Worm (Caenorhabditis elegans) whole organism, late embryonic: Measurements from ENCODE around the gene F33A8.4.

ENCODE experiments used
- C08G9.2 ChIP-seq: sonication (generic microtip); optimal IDR thresholded peaks from 2 replicates; lab custom pipeline; 2016; ENCODE audit warnings: mild to moderate bottlenecking, missing genetic modification characterization, moderate library complexity, missing compliant biosample characterization
- C38D4.7 ChIP-seq: fragments of 200-800 bp; sonication (Bioruptor generic); optimal IDR thresholded peaks from 2 replicates; lab custom pipeline; 2018; ENCODE audit warnings: mild to moderate bottlenecking, missing genetic modification characterization, moderate library complexity, missing compliant biosample characterization
- K09A11.1 ChIP-seq: sonication (generic microtip); optimal IDR thresholded peaks from 2 replicates; lab custom pipeline; 2017; ENCODE audit warnings: antibody characterized with exemption, mild to moderate bottlenecking, missing genetic modification characterization, missing compliant biosample characterization; ENCODE audit not compliant: insufficient read depth
- ahr-1 ChIP-seq: sonication (generic microtip); optimal IDR thresholded peaks from 2 replicates; lab custom pipeline; 2016; ENCODE audit warnings: missing genetic modification characterization, missing compliant biosample characterization
- ama-1 ChIP-seq: fragments of 150-350 bp; optimal IDR thresholded peaks from 2 replicates; lab custom pipeline; 2014
- ceh-14 ChIP-seq: sonication (generic microtip); optimal IDR thresholded peaks from 2 replicates; lab custom pipeline; 2016; ENCODE audit warnings: missing genotype, missing genetic modification characterization, missing compliant biosample characterization
- ceh-18 ChIP-seq: sonication (generic microtip); optimal IDR thresholded peaks from 2 replicates; lab custom pipeline; 2016; ENCODE audit warnings: missing genetic modification characterization, missing compliant biosample characterization
- ceh-2 ChIP-seq: sonication (generic microtip); optimal IDR thresholded peaks from 2 replicates; lab custom pipeline; 2016; ENCODE audit warnings: missing genotype, missing genetic modification characterization, missing compliant biosample characterization
- ceh-22 ChIP-seq: sonication (generic microtip); optimal IDR thresholded peaks from 2 replicates; lab custom pipeline; 2017; ENCODE audit warnings: missing biosample characterization, missing genetic modification characterization
- ceh-31 ChIP-seq: sonication (generic microtip); optimal IDR thresholded peaks from 2 replicates; lab custom pipeline; 2016; ENCODE audit warnings: missing genetic modification characterization, missing compliant biosample characterization
- ceh-34 ChIP-seq: sonication (generic microtip); optimal IDR thresholded peaks from 2 replicates; lab custom pipeline; 2016; ENCODE audit warnings: mild to moderate bottlenecking, missing genetic modification characterization, missing compliant biosample characterization
- che-1 ChIP-seq: sonication (generic microtip); optimal IDR thresholded peaks from 2 replicates; lab custom pipeline; 2016; ENCODE audit warnings: mild to moderate bottlenecking, missing genetic modification characterization, missing compliant biosample characterization
- dmd-4 ChIP-seq: sonication (generic microtip); optimal IDR thresholded peaks from 2 replicates; lab custom pipeline; 2016; ENCODE audit warnings: borderline replicate concordance, missing genetic modification characterization, missing compliant biosample characterization
- dve-1 ChIP-seq: sonication (generic microtip); optimal IDR thresholded peaks from 2 replicates; lab custom pipeline; 2017; ENCODE audit warnings: antibody characterized with exemption, mild to moderate bottlenecking, missing genetic modification characterization, missing compliant biosample characterization
- elt-2 ChIP-seq: sonication (generic microtip); optimal IDR thresholded peaks from 2 replicates; lab custom pipeline; 2016; ENCODE audit warnings: missing genetic modification reagents, missing genetic modification characterization, missing compliant biosample characterization
- ets-4 ChIP-seq: sonication (generic microtip); optimal IDR thresholded peaks from 2 replicates; lab custom pipeline; 2016; ENCODE audit warnings: missing genetic modification characterization, missing compliant biosample characterization
- eyg-1 ChIP-seq: sonication (generic microtip); optimal IDR thresholded peaks from 2 replicates; lab custom pipeline; 2016; ENCODE audit warnings: missing genotype, missing genetic modification characterization, missing compliant biosample characterization
- fax-1 ChIP-seq: sonication (generic microtip); optimal IDR thresholded peaks from 2 replicates; lab custom pipeline; 2016; ENCODE audit warnings: missing genotype, missing genetic modification characterization, missing compliant biosample characterization
- fkh-10 ChIP-seq: fragments of 150-350 bp; optimal IDR thresholded peaks from 2 replicates; lab custom pipeline; 2014; ENCODE audit warnings: missing biosample characterization, missing genetic modification reagents, missing genetic modification characterization
- gmeb-2 ChIP-seq: sonication (generic microtip); optimal IDR thresholded peaks from 2 replicates; lab custom pipeline; 2016; ENCODE audit warnings: missing genetic modification characterization, inconsistent platforms, missing compliant biosample characterization
- hlh-15 ChIP-seq: sonication (generic microtip); optimal IDR thresholded peaks from 2 replicates; lab custom pipeline; 2016; ENCODE audit warnings: missing genetic modification characterization, missing compliant biosample characterization
- hlh-30 ChIP-seq: sonication (generic microtip); optimal IDR thresholded peaks from 2 replicates; lab custom pipeline; 2017; ENCODE audit warnings: antibody characterized with exemption, missing genetic modification characterization, missing compliant biosample characterization; ENCODE audit not compliant: insufficient read depth
- hlh-6 ChIP-seq: sonication (generic microtip); optimal IDR thresholded peaks from 2 replicates; lab custom pipeline; 2016; ENCODE audit warnings: missing genotype, missing genetic modification characterization, missing compliant biosample characterization
- lim-6 ChIP-seq: sonication (generic microtip); optimal IDR thresholded peaks from 2 replicates; lab custom pipeline; 2016; ENCODE audit warnings: missing genetic modification characterization, missing compliant biosample characterization
- lin-11 ChIP-seq: fragments of 200-800 bp; sonication (Bioruptor generic); optimal IDR thresholded peaks from 2 replicates; lab custom pipeline; 2018; ENCODE audit warnings: mild to moderate bottlenecking, missing genetic modification characterization, missing compliant biosample characterization
- madf-2 ChIP-seq: sonication (generic microtip); optimal IDR thresholded peaks from 2 replicates; lab custom pipeline; 2017; ENCODE audit warnings: missing genetic modification characterization, missing compliant biosample characterization
- nfya-1 ChIP-seq: sonication (generic microtip); optimal IDR thresholded peaks from 2 replicates; lab custom pipeline; 2017; ENCODE audit warnings: missing genetic modification characterization, mild to moderate bottlenecking, missing compliant biosample characterization, antibody characterized with exemption, moderate library complexity
- nhr-232 ChIP-seq: sonication (generic microtip); optimal IDR thresholded peaks from 2 replicates; lab custom pipeline; 2016; ENCODE audit warnings: missing genetic modification characterization, missing compliant biosample characterization
- npax-4 ChIP-seq: sonication (generic microtip); optimal IDR thresholded peaks from 2 replicates; lab custom pipeline; 2016; ENCODE audit warnings: missing genetic modification characterization, missing compliant biosample characterization
- odd-2 ChIP-seq: sonication (generic microtip); optimal IDR thresholded peaks from 2 replicates; lab custom pipeline; 2017; ENCODE audit warnings: antibody characterized with exemption, mild to moderate bottlenecking, missing genetic modification characterization, missing compliant biosample characterization
- pag-3 ChIP-seq: sonication (generic microtip); optimal IDR thresholded peaks from 2 replicates; lab custom pipeline; 2016; ENCODE audit warnings: missing compliant biosample characterization, missing genetic modification characterization, borderline replicate concordance
- pat-9 ChIP-seq: fragments of 200-800 bp; sonication (Bioruptor generic); optimal IDR thresholded peaks from 2 replicates; lab custom pipeline; 2018; ENCODE audit warnings: mild to moderate bottlenecking, missing genetic modification characterization, moderate library complexity, missing compliant biosample characterization
- pax-1 ChIP-seq: fragments of 150-350 bp; optimal IDR thresholded peaks from 2 replicates; lab custom pipeline; 2014; ENCODE audit warnings: missing biosample characterization, missing genetic modification characterization
- pha-2 ChIP-seq: sonication (generic microtip); optimal IDR thresholded peaks from 2 replicates; lab custom pipeline; 2017; ENCODE audit warnings: mild to moderate bottlenecking, missing genetic modification characterization, missing compliant biosample characterization
- pqm-1 ChIP-seq: sonication (generic microtip); optimal IDR thresholded peaks from 2 replicates; lab custom pipeline; 2016; ENCODE audit warnings: missing genetic modification characterization, missing compliant biosample characterization
- rnt-1 ChIP-seq: sonication (generic microtip); optimal IDR thresholded peaks from 2 replicates; lab custom pipeline; 2016; ENCODE audit warnings: missing genetic modification characterization, missing compliant biosample characterization
- sox-2 ChIP-seq: fragments of 200-800 bp; sonication (Bioruptor generic); IDR thresholded peaks from 2 replicates; pipeline ENCODE4 v1.3.6; 2022; ENCODE audit warnings: missing genetic modification reagents, missing genetic modification characterization, missing compliant biosample characterization
- sox-4 ChIP-seq: sonication (generic microtip); optimal IDR thresholded peaks from 2 replicates; lab custom pipeline; 2017; ENCODE audit warnings: mild to moderate bottlenecking, missing genetic modification characterization, inconsistent platforms, missing compliant biosample characterization
- tbx-2 ChIP-seq: sonication (generic microtip); optimal IDR thresholded peaks from 2 replicates; lab custom pipeline; 2016; ENCODE audit warnings: missing genetic modification characterization, missing compliant biosample characterization
- tbx-7 ChIP-seq: sonication (generic microtip); optimal IDR thresholded peaks from 2 replicates; lab custom pipeline; 2016; ENCODE audit warnings: missing genotype, missing genetic modification characterization, missing compliant biosample characterization
- unc-42 ChIP-seq: sonication (generic microtip); optimal IDR thresholded peaks from 2 replicates; lab custom pipeline; 2016; ENCODE audit warnings: missing genotype, missing genetic modification characterization, missing compliant biosample characterization
- unc-55 ChIP-seq: sonication (generic microtip); optimal IDR thresholded peaks from 2 replicates; lab custom pipeline; 2017; ENCODE audit warnings: missing biosample characterization, missing genetic modification reagents, missing genetic modification characterization
- ztf-16 ChIP-seq: sonication (generic microtip); optimal IDR thresholded peaks from 2 replicates; lab custom pipeline; 2017; ENCODE audit warnings: missing genetic modification characterization, missing compliant biosample characterization

F33A8.4 gene

DNA sequence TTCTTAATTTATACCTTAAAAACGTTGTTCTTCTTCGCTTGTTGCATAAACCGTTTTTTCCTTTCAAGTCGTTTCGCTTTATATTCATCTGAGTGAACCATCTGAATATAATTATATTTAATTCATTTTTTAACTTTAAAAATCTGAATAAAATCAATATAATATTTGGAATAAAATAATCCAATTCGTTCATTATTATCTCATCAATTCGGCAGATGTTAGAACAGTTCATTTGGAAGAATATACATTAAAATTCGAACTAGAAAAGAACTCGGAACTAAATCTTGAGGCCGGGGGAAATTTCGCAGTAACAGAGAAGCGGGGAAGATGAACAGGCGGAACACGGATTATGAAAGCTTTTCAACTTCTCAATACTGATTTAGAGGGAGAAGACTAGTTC, at the start of gene F33A8.4:
Gene F33A8.4, minus strand, starts transcription at position 101 of the 400 bp plus-strand sequence.
- TF ChIP-seq ceh-14 (tag; lab: Kevin White, UChicago) (no peak), madf-2 (tag; lab: Kevin White, UChicago) (no peak), elt-2 (tag; lab: Kevin White, UChicago) (no peak), ets-4 (no peak), ztf-16 (tag; lab: Kevin White, UChicago) (no peak), C08G9.2 (no peak), hlh-15 (no peak), ceh-31 (tag; lab: Kevin White, UChicago) (no peak), nhr-232 (tag; lab: Kevin White, UChicago) (no peak), pqm-1 (tag; lab: Kevin White, UChicago) (no peak), sox-2 (GFP tag; lab: Robert Waterston, UW) (no peak), pha-2 (no peak)

DNA sequence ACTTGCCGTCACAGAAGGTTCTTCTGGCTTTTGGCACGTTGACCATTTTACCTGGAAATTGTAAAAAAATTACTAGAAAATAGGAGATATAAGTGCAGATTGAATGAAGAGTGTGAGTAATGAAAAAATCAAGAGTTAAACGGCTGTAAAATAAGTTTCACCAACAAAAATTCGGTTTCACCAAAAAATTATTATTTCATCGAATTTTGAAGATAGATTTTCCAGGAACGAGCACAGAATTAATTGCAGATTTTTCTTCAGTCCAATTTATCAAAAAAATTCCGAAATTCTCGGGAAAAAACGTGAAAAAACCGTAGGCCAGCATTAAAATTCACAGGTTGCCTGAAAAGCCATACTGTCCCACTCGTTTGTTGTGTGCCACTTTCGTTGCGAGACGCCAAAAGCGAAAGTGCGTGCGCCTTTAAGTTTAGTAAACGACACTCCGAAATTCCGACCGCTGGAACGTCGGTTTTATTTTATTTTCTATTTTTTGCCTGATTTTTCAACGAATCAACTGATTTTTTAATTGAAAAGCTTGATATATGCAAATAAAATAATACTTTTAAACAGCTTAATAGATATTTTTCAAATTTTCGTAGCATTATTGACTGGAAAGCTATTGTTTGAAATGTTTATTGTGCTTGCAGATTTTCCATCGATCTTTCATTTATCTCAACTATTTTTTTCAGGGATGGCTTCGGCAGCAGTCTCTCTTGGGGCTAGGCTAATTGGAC, 48.5 kb upstream of the F33A8.4 start, which contains the start of the genes rpl-36.A and nuo-1:
Gene rpl-36.A, minus strand, starts transcription at position 51 of the 734 bp plus-strand sequence.
Gene nuo-1, plus strand, starts transcription at position 684 of the 734 bp plus-strand sequence.
- TF ChIP-seq ceh-22 (tag; lab: Kevin White, UChicago) (no peak), ceh-34 (tag; lab: Kevin White, UChicago) (peak; percentile 51), fkh-10 (GFP tag; lab: Kevin White, UChicago) (no peak), lim-6 (tag; lab: Kevin White, UChicago) (no peak), gmeb-2 (tag; lab: Kevin White, UChicago) (no peak), tbx-2 (tag; lab: Kevin White, UChicago) (no peak), ama-1 (lab: Kevin White, UChicago) (no peak), dve-1 (tag; lab: Kevin White, UChicago) (peak; percentile 42), ceh-31 (tag; lab: Kevin White, UChicago) (peak; percentile 68), hlh-30 (peak; percentile 20), odd-2 (tag; lab: Kevin White, UChicago) (no peak), ceh-14 (tag; lab: Kevin White, UChicago) (no peak), npax-4 (tag; lab: Kevin White, UChicago) (no peak), rnt-1 (tag; lab: Kevin White, UChicago) (peak; percentile 37), eyg-1 (no peak), C08G9.2 (no peak), tbx-7 (no peak), elt-2 (tag; lab: Kevin White, UChicago) (peak; percentile 24), lin-11 (tag; lab: Kevin White, UChicago) (no peak), unc-55 (peak; percentile 62), K09A11.1 (tag; lab: Kevin White, UChicago) (no peak), C38D4.7 (no peak), pax-1 (no peak), dmd-4 (tag; lab: Kevin White, UChicago) (no peak), unc-42 (tag; lab: Kevin White, UChicago) (peak; percentile 49), nfya-1 (tag; lab: Kevin White, UChicago) (peak; percentile 87), che-1 (tag; lab: Kevin White, UChicago) (no peak), fax-1 (tag; lab: Kevin White, UChicago) (no peak), ceh-18 (tag; lab: Kevin White, UChicago) (peak; percentile 60)

DNA sequence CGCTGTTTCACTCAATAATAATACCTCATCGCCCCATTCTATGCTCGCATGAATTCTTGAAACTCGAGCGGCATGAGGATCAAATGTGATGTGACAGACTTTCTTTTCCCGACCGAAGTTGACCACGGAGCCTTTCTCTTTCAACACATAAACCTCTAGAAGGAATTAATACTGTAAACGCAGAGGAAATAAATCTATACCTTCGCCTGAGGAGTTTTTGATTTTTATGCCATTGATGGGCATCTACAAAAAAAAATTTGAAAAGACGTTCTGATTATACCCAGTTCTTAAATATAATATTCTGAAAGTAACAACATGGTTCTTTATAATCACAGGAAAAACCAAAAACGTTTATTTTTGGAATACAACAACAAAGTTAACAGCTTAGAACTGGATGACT, 47.4 kb upstream of the F33A8.4 start, which contains the start of gene nbs-1:
Gene nbs-1, minus strand, starts transcription at position 246 of the 400 bp plus-strand sequence.
- TF ChIP-seq hlh-6 (tag; lab: Kevin White, UChicago): no peak
- TF ChIP-seq sox-4: no peak
- no peak for TF ChIP-seq pha-2
- TF ChIP-seq madf-2 (tag; lab: Kevin White, UChicago): no peak
- no peak for TF ChIP-seq pag-3
- TF ChIP-seq pat-9 (tag; lab: Kevin White, UChicago): no peak
- TF ChIP-seq ahr-1 (tag; lab: Kevin White, UChicago): no peak
- TF ChIP-seq unc-55: no peak
- no peak for TF ChIP-seq ama-1 (lab: Kevin White, UChicago)
- no peak for TF ChIP-seq ceh-2 (tag; lab: Kevin White, UChicago)
